Fruit fly (Drosophila melanogaster): ENCODE measurements around the gene kek5.

kek5 gene

dm6 chrX:19361406-19361859 lies 8.5 kb downstream of the kek5 start (continued):
- no peak for TF ChIP-seq CG6791 (GFP tag; IDR thresholded peaks at IDR 0.05; ENCODE audit: partially characterized antibody)
- TF ChIP-seq GATAe (GFP tag; conservative IDR thresholded peaks at IDR 0.05): no peak
- no peak for TF ChIP-seq Lim3 (GFP tag; IDR thresholded peaks at IDR 0.05)
- TF ChIP-seq emc (GFP tag; optimal IDR thresholded peaks at IDR 0.05): no peak
- TF ChIP-seq Dip2 (GFP tag; IDR thresholded peaks at IDR 0.05): no peak
- TF ChIP-seq Mes4 (GFP tag; optimal IDR thresholded peaks at IDR 0.05): peak; percentile 51
- TF ChIP-seq B-H2 (GFP tag; optimal IDR thresholded peaks at IDR 0.05): no peak
- no peak for TF ChIP-seq CG3726 (GFP tag; IDR thresholded peaks at IDR 0.05)
- TF ChIP-seq CG12071 (GFP tag; optimal IDR thresholded peaks at IDR 0.05): peak; percentile 12
- TF ChIP-seq BtbVII (GFP tag; optimal IDR thresholded peaks at IDR 0.05): no peak
- TF ChIP-seq usp (GFP tag; optimal IDR thresholded peaks at IDR 0.05): no peak
- TF ChIP-seq grn (GFP tag; optimal IDR thresholded peaks at IDR 0.05): no peak
- no peak for TF ChIP-seq lilli (GFP tag; optimal IDR thresholded peaks at IDR 0.05)
- no peak for TF ChIP-seq CG32532 (GFP tag; IDR thresholded peaks at IDR 0.05)
- peak; percentile 17 for TF ChIP-seq CG3065 (GFP tag; optimal IDR thresholded peaks at IDR 0.05)
- peak; percentile 51; the same call in 1 of the 2 replicates for TF ChIP-seq Ada2b (GFP tag; IDR thresholded peaks at IDR 0.05)
- TF ChIP-seq Hr51 (GFP tag; optimal IDR thresholded peaks at IDR 0.05): peak in 1 of 2 experiments; percentile 58
- peak; percentile 70 for TF ChIP-seq CG18599 (GFP tag; optimal IDR thresholded peaks at IDR 0.05)
- TF ChIP-seq crp (GFP tag; optimal IDR thresholded peaks at IDR 0.05): peak in 1 of 2 experiments; percentile 20
- no peak for TF ChIP-seq YL-1 (GFP tag; optimal IDR thresholded peaks at IDR 0.05)
- no peak for TF ChIP-seq luna (GFP tag; optimal IDR thresholded peaks at IDR 0.05)
- no peak for TF ChIP-seq Taf1 (GFP tag; IDR thresholded peaks at IDR 0.05)
- TF ChIP-seq D19B (GFP tag; optimal IDR thresholded peaks at IDR 0.05): no peak
- peak; percentile 12 for TF ChIP-seq CG3838 (GFP tag; optimal IDR thresholded peaks at IDR 0.05)
- TF ChIP-seq onecut (GFP tag; IDR thresholded peaks at IDR 0.05): no peak
- no peak for TF ChIP-seq CG8765 (GFP tag; IDR thresholded peaks at IDR 0.05)
- TF ChIP-seq CG10274 (GFP tag; optimal IDR thresholded peaks at IDR 0.05): no peak
- TF ChIP-seq Neu2 (GFP tag; optimal IDR thresholded peaks at IDR 0.05; ENCODE audit: borderline replicate concordance): no peak
- TF ChIP-seq tll (GFP tag; optimal IDR thresholded peaks at IDR 0.05): no peak
- no peak; the same call in 1 of the 2 replicates for TF ChIP-seq CG10366 (GFP tag; IDR thresholded peaks at IDR 0.05)
- peak; percentile 59 for TF ChIP-seq ems (GFP tag; optimal IDR thresholded peaks at IDR 0.05)
- TF ChIP-seq Chrac-16 (GFP tag; optimal IDR thresholded peaks at IDR 0.05): peak; percentile 40
- TF ChIP-seq kni (GFP tag; optimal IDR thresholded peaks at IDR 0.05): no peak
- TF ChIP-seq D19A (tag; optimal IDR thresholded peaks at IDR 0.05): peak; percentile 61
- TF ChIP-seq CG7271 (tag; optimal IDR thresholded peaks at IDR 0.05): no peak
- peak; percentile 25 for TF ChIP-seq Abd-B (GFP tag; optimal IDR thresholded peaks at IDR 0.05)
- no peak for TF ChIP-seq bigmax (GFP tag; optimal IDR thresholded peaks at IDR 0.05)
- no peak for TF ChIP-seq Nf-YC (tag; optimal IDR thresholded peaks at IDR 0.05)
- no peak; the same call in 2 of the 3 replicates for TF ChIP-seq ken (GFP tag; IDR thresholded peaks at IDR 0.05)
- peak; percentile 35 for TF ChIP-seq Six4 (GFP tag; optimal IDR thresholded peaks at IDR 0.05)
- no peak for TF ChIP-seq Sry-β (GFP tag; optimal IDR thresholded peaks at IDR 0.05)
- TF ChIP-seq odd (GFP tag; optimal IDR thresholded peaks at IDR 0.05): no peak
- TF ChIP-seq NC2α (GFP tag; optimal IDR thresholded peaks at IDR 0.05): no peak
- no peak for TF ChIP-seq CG43689 (GFP tag; IDR thresholded peaks at IDR 0.05)
- no peak for TF ChIP-seq vfl (GFP tag; optimal IDR thresholded peaks at IDR 0.05)
- peak; percentile 53 for TF ChIP-seq fd96Cb (tag; optimal IDR thresholded peaks at IDR 0.05)
- peak; percentile 53 for TF ChIP-seq tin (GFP tag; optimal IDR thresholded peaks at IDR 0.05)
- TF ChIP-seq CG1647 (GFP tag; optimal IDR thresholded peaks at IDR 0.05): peak; percentile 17
- peak; percentile 30 for TF ChIP-seq CG10209 (GFP tag; optimal IDR thresholded peaks at IDR 0.05)
- no peak for TF ChIP-seq al (GFP tag; IDR thresholded peaks at IDR 0.05)
- no peak for TF ChIP-seq CG33213 (GFP tag; optimal IDR thresholded peaks at IDR 0.05)

Measured in whole organism, embryonic.